Fruit fly (Drosophila melanogaster) whole organism, embryonic: ENCODE results near the gene kra.

Experiments used
- Ada2b ChIP-seq: fragments of 200-800 bp; sonication (Bioruptor generic); IDR thresholded peaks from 2 replicates; pipeline ENCODE4 v1.3.6; 2022; ENCODE audit warnings: missing biosample characterization, missing genetic modification characterization
- CG10267 ChIP-seq: fragments of 200-800 bp; sonication (Bioruptor generic); optimal IDR thresholded peaks from 2 replicates; lab custom pipeline; 2018; ENCODE audit warnings: missing biosample characterization, mild to moderate bottlenecking, missing genetic modification characterization, moderate library complexity
- CG11504 ChIP-seq: fragments of 200-800 bp; sonication (Bioruptor generic); optimal IDR thresholded peaks from 3 replicates; lab custom pipeline; 2019; ENCODE audit warnings: missing biosample characterization, mild to moderate bottlenecking, missing genetic modification characterization, moderate library complexity
- CG12236 ChIP-seq: fragments of 200-800 bp; sonication (Bioruptor generic); optimal IDR thresholded peaks from 2 replicates; lab custom pipeline; 2016; ENCODE audit warnings: missing biosample characterization, missing genetic modification characterization
- CG14860 ChIP-seq: fragments of 200-800 bp; sonication (Bioruptor generic); IDR thresholded peaks from 3 replicates; pipeline ENCODE4 v1.3.6; 2022; ENCODE audit warnings: missing biosample characterization, missing genetic modification characterization; ENCODE audit not compliant: partially characterized antibody
- CG17385 ChIP-seq: fragments of 200-800 bp; sonication (Bioruptor generic); optimal IDR thresholded peaks from 3 replicates; lab custom pipeline; 2018; ENCODE audit warnings: missing biosample characterization, mild to moderate bottlenecking, missing genetic modification characterization
- CG17912 ChIP-seq: fragments of 200-800 bp; sonication (Bioruptor generic); optimal IDR thresholded peaks from 2 replicates; lab custom pipeline; 2018; ENCODE audit warnings: missing biosample characterization, mild to moderate bottlenecking, missing genetic modification characterization
- CG1832 ChIP-seq: fragments of 200-800 bp; sonication (Bioruptor generic); optimal IDR thresholded peaks from 2 replicates; lab custom pipeline; 2017; ENCODE audit warnings: missing biosample characterization, mild to moderate bottlenecking, missing genetic modification characterization, inconsistent platforms
- CG34422 ChIP-seq: fragments of 200-800 bp; sonication (Bioruptor generic); IDR thresholded peaks from 3 replicates; pipeline ENCODE4 v1.3.6; 2022; ENCODE audit warnings: missing biosample characterization, missing genetic modification characterization
- CG4282 ChIP-seq: fragments of 200-800 bp; sonication (Bioruptor generic); optimal IDR thresholded peaks from 2 replicates; lab custom pipeline; 2016; ENCODE audit warnings: missing biosample characterization, missing genetic modification characterization
- CG4854 ChIP-seq: fragments of 200-800 bp; sonication (Bioruptor generic); optimal IDR thresholded peaks from 2 replicates; lab custom pipeline; 2016; ENCODE audit warnings: missing biosample characterization, missing genetic modification characterization, inconsistent platforms
- CG8281 ChIP-seq: fragments of 200-800 bp; sonication (Bioruptor generic); optimal IDR thresholded peaks from 2 replicates; lab custom pipeline; 2018; ENCODE audit warnings: missing biosample characterization, mild to moderate bottlenecking, missing genetic modification characterization, moderate library complexity
- CG9727 ChIP-seq: fragments of 200-800 bp; sonication (Bioruptor generic); optimal IDR thresholded peaks from 3 replicates; lab custom pipeline; 2017; ENCODE audit warnings: missing biosample characterization, mild to moderate bottlenecking, missing genetic modification characterization
- CrebB ChIP-seq: fragments of 200-800 bp; sonication (Bioruptor generic); optimal IDR thresholded peaks from 3 replicates; lab custom pipeline; 2018; ENCODE audit warnings: missing biosample characterization, mild to moderate bottlenecking, missing genetic modification characterization
- Dfd ChIP-seq, 2 experiments: fragments of >200 bp; optimal IDR thresholded peaks; 2 replicates each; lab custom pipeline; 2017; ENCODE audit warnings: missing biosample characterization in 2 of 2, missing genetic modification characterization in 2 of 2
- Eip74EF ChIP-seq, 2 experiments: fragments of 200-800 bp in 1 of 2; fragments of >200 bp in 1 of 2; sonication (Bioruptor generic) in 1 of 2; optimal IDR thresholded peaks; 2 replicates each; lab custom pipeline; 2017 to 2019; ENCODE audit warnings: missing biosample characterization in 2 of 2, missing genetic modification characterization in 2 of 2, mild to moderate bottlenecking in 1 of 2, moderate library complexity in 1 of 2
- HLH4C ChIP-seq: fragments of 200-800 bp; sonication (Bioruptor generic); IDR thresholded peaks from 3 replicates; pipeline ENCODE4 v1.3.6; 2022; ENCODE audit warnings: missing biosample characterization, missing genetic modification characterization; ENCODE audit not compliant: partially characterized antibody
- HLHmδ ChIP-seq: fragments of 200-800 bp; sonication (Bioruptor generic); optimal IDR thresholded peaks from 2 replicates; lab custom pipeline; 2018; ENCODE audit warnings: missing biosample characterization, mild to moderate bottlenecking, missing genetic modification characterization, moderate library complexity
- Hr39 ChIP-seq: fragments of >200 bp; optimal IDR thresholded peaks from 2 replicates; lab custom pipeline; 2017
- Hsf ChIP-seq: fragments of 200-800 bp; sonication (Bioruptor generic); optimal IDR thresholded peaks from 3 replicates; lab custom pipeline; 2016; ENCODE audit warnings: missing biosample characterization, missing genetic modification characterization
- Lhr ChIP-seq: fragments of 200-800 bp; sonication (Bioruptor generic); optimal IDR thresholded peaks from 3 replicates; lab custom pipeline; 2017; ENCODE audit warnings: mild to moderate bottlenecking, missing biosample characterization, missing genetic modification reagents, missing genetic modification characterization
- Med ChIP-seq: fragments of 200-800 bp; sonication (Bioruptor generic); peaks from one replicate; lab custom pipeline; 2016; ENCODE audit warnings: missing biosample characterization, missing genetic modification characterization, mild to moderate bottlenecking, inconsistent platforms, moderate library complexity
- NC2α ChIP-seq: fragments of 200-800 bp; sonication (Bioruptor generic); optimal IDR thresholded peaks from 2 replicates; lab custom pipeline; 2016; ENCODE audit warnings: missing biosample characterization, missing genetic modification characterization
- Neu2 ChIP-seq: fragments of 200-800 bp; sonication (Bioruptor generic); optimal IDR thresholded peaks from 3 replicates; lab custom pipeline; 2016; ENCODE audit warnings: missing biosample characterization, missing genetic modification characterization, borderline replicate concordance
- Optix ChIP-seq: fragments of 200-800 bp; sonication (Bioruptor generic); IDR thresholded peaks from 3 replicates; pipeline ENCODE4 v1.3.6; 2022; ENCODE audit warnings: missing biosample characterization, missing genetic modification characterization
- Rfx ChIP-seq: fragments of 200-800 bp; sonication (Bioruptor generic); IDR thresholded peaks from 2 replicates; pipeline ENCODE4 v1.3.6; 2022; ENCODE audit warnings: missing biosample characterization, missing genetic modification characterization
- Sin3A ChIP-seq: fragments of >200 bp; optimal IDR thresholded peaks from 2 replicates; lab custom pipeline; 2018
- Sox102F ChIP-seq: fragments of 200-800 bp; sonication (Bioruptor generic); optimal IDR thresholded peaks from 2 replicates; lab custom pipeline; 2018; ENCODE audit warnings: missing biosample characterization, mild to moderate bottlenecking, missing genetic modification characterization, moderate library complexity
- Spps ChIP-seq: fragments of 200-800 bp; sonication (Bioruptor generic); optimal IDR thresholded peaks from 2 replicates; lab custom pipeline; 2018; ENCODE audit warnings: missing biosample characterization, mild to moderate bottlenecking, missing genetic modification characterization
- Taf1 ChIP-seq: fragments of 200-800 bp; sonication (Bioruptor generic); IDR thresholded peaks from 2 replicates; pipeline ENCODE4 v1.3.6; 2022; ENCODE audit warnings: missing biosample characterization, missing genetic modification characterization
- Usf ChIP-seq: fragments of 200-800 bp; sonication (Bioruptor generic); optimal IDR thresholded peaks from 2 replicates; lab custom pipeline; 2017; ENCODE audit warnings: missing genotype, missing biosample characterization, missing genetic modification characterization
- ac ChIP-seq: fragments of 200-800 bp; sonication (Bioruptor generic); optimal IDR thresholded peaks from 3 replicates; lab custom pipeline; 2017; ENCODE audit warnings: missing biosample characterization, mild to moderate bottlenecking, missing genetic modification characterization
- ap ChIP-seq: fragments of 200-800 bp; sonication (Bioruptor generic); IDR thresholded peaks from 2 replicates; pipeline ENCODE4 v1.3.6; 2022; ENCODE audit warnings: missing biosample characterization, missing genetic modification characterization
- ara ChIP-seq: fragments of 200-800 bp; sonication (Bioruptor generic); IDR thresholded peaks from 2 replicates; pipeline ENCODE4 v1.3.6; 2022; ENCODE audit warnings: missing biosample characterization, missing genetic modification characterization
- ase ChIP-seq: fragments of 200-800 bp; sonication (Bioruptor generic); IDR thresholded peaks from 3 replicates; pipeline ENCODE4 v1.3.6; 2022; ENCODE audit warnings: missing biosample characterization, missing genetic modification characterization
- az2 ChIP-seq: fragments of 200-800 bp; sonication (Bioruptor generic); optimal IDR thresholded peaks from 3 replicates; lab custom pipeline; 2016; ENCODE audit warnings: missing biosample characterization, missing genetic modification characterization
- bigmax ChIP-seq: fragments of 200-800 bp; sonication (Bioruptor generic); optimal IDR thresholded peaks from 2 replicates; lab custom pipeline; 2018; ENCODE audit warnings: missing biosample characterization, mild to moderate bottlenecking, missing genetic modification characterization
- crp ChIP-seq, 2 experiments: fragments of 200-800 bp; sonication (Bioruptor generic); optimal IDR thresholded peaks; 2 replicates in 1 of 2; 3 replicates in 1 of 2; lab custom pipeline; 2017; ENCODE audit warnings: missing biosample characterization in 2 of 2, missing genetic modification characterization in 2 of 2, mild to moderate bottlenecking in 1 of 2, moderate library complexity in 1 of 2
- dysf ChIP-seq: fragments of 200-800 bp; sonication (Bioruptor generic); IDR thresholded peaks from 3 replicates; pipeline ENCODE4 v1.3.6; 2022; ENCODE audit warnings: missing biosample characterization, missing genetic modification characterization
- fu2 ChIP-seq: fragments of 200-800 bp; sonication (Bioruptor generic); optimal IDR thresholded peaks from 2 replicates; lab custom pipeline; 2016; ENCODE audit warnings: missing biosample characterization, missing genetic modification characterization
- luna ChIP-seq: fragments of 200-800 bp; sonication (Bioruptor generic); optimal IDR thresholded peaks from 2 replicates; lab custom pipeline; 2016; ENCODE audit warnings: missing biosample characterization, missing genetic modification characterization
- org-1 ChIP-seq: fragments of 200-800 bp; sonication (Bioruptor generic); optimal IDR thresholded peaks from 2 replicates; lab custom pipeline; 2017; ENCODE audit warnings: missing biosample characterization, missing genetic modification characterization
- pfk ChIP-seq: fragments of 200-800 bp; sonication (Bioruptor generic); optimal IDR thresholded peaks from 2 replicates; lab custom pipeline; 2018; ENCODE audit warnings: missing biosample characterization, mild to moderate bottlenecking, missing genetic modification characterization, moderate library complexity
- ranshi ChIP-seq: fragments of 200-800 bp; sonication (Bioruptor generic); IDR thresholded peaks from 2 replicates; pipeline ENCODE4 v1.3.6; 2022; ENCODE audit warnings: missing biosample characterization, missing genetic modification characterization
- salm ChIP-seq: fragments of 200-800 bp; sonication (Bioruptor generic); optimal IDR thresholded peaks from 2 replicates; lab custom pipeline; 2018; ENCODE audit warnings: missing biosample characterization, mild to moderate bottlenecking, missing genetic modification characterization
- sens ChIP-seq: fragments of 200-800 bp; sonication (Bioruptor generic); peaks from one replicate; lab custom pipeline; 2016; ENCODE audit warnings: missing biosample characterization, missing genetic modification characterization
- shn ChIP-seq: fragments of 200-800 bp; sonication (Bioruptor generic); optimal IDR thresholded peaks from 3 replicates; lab custom pipeline; 2016; ENCODE audit warnings: missing biosample characterization, missing genetic modification characterization
- so ChIP-seq: fragments of 200-800 bp; sonication (Bioruptor generic); IDR thresholded peaks from 3 replicates; pipeline ENCODE4 v1.3.6; 2022; ENCODE audit warnings: missing biosample characterization, missing genetic modification characterization
- ttk ChIP-seq: fragments of 200-800 bp; sonication (Bioruptor generic); IDR thresholded peaks from 2 replicates; pipeline ENCODE4 v2.1.2; 2022; ENCODE audit warnings: missing biosample characterization, missing genetic modification characterization
- usp ChIP-seq: fragments of >200 bp; optimal IDR thresholded peaks from 2 replicates; lab custom pipeline; 2017; ENCODE audit warnings: missing biosample characterization, missing genetic modification characterization
- vfl ChIP-seq: fragments of 200-800 bp; sonication (Bioruptor generic); optimal IDR thresholded peaks from 2 replicates; lab custom pipeline; 2016; ENCODE audit warnings: missing biosample characterization, missing genetic modification characterization
- zfh1 ChIP-seq: fragments of 200-800 bp; sonication (Bioruptor generic); IDR thresholded peaks from 3 replicates; pipeline ENCODE4 v1.3.6; 2022; ENCODE audit warnings: missing biosample characterization, missing genetic modification characterization

Gene kra

DNA sequence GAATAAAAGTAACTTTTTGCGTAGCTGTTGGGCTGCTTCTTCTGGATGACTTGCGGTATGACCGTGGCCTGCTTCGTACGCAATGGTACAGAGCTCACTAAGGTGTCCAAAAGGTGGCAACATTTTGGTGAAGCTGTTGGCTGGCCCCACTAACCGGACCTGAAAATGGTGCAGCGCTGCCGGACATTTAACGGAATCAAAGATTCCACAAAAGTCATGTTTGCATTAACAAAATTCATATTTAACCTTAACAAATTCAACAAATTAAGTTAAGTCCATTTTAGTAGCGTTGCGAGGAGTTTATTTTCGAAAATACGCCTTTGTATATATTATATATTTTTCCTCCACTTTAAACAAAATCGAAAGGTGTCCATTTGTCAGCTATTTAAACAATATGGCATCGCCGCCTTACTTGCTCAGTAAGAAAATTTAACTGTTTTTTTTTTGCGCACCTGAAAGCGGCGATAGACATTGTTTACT, at the start of gene kra, which contains the start of gene SecS (continued):
- TF ChIP-seq shn (GFP tag; lab: Kevin White, UChicago) (peak; percentile 49), Lhr (GFP tag; lab: Kevin White, UChicago) (peak; percentile 85), dysf (GFP tag; lab: Robert Waterston, UW) (no peak), ranshi (GFP tag; lab: Robert Waterston, UW) (no peak), Usf (GFP tag; lab: Kevin White, UChicago) (no peak), zfh1 (no peak), Sox102F (GFP tag; lab: Kevin White, UChicago) (no peak), Taf1 (GFP tag; lab: Robert Waterston, UW) (no peak), CG12236 (GFP tag; lab: Kevin White, UChicago) (no peak), CrebB (tag; lab: Kevin White, UChicago) (peak; percentile 56), Ada2b (no peak), az2 (GFP tag; lab: Kevin White, UChicago) (peak; percentile 66), bigmax (peak; percentile 53), crp (GFP tag; optimal IDR thresholded peaks at IDR 0.05; lab: Kevin White, UChicago) (peak in 1 of 2 experiments; percentile 17), org-1 (no peak), CG14860 (GFP tag; lab: Robert Waterston, UW) (no peak), Dfd (GFP tag; optimal IDR thresholded peaks at IDR 0.05; lab: Kevin White, UChicago) (no peak), HLHmδ (GFP tag; lab: Kevin White, UChicago) (peak; percentile 80), CG17385 (peak; percentile 48), ara (GFP tag; lab: Robert Waterston, UW) (no peak), CG4282 (no peak), Sin3A (lab: Kevin White, UChicago) (peak; percentile 84), vfl (GFP tag; lab: Kevin White, UChicago) (peak; percentile 8)

DNA sequence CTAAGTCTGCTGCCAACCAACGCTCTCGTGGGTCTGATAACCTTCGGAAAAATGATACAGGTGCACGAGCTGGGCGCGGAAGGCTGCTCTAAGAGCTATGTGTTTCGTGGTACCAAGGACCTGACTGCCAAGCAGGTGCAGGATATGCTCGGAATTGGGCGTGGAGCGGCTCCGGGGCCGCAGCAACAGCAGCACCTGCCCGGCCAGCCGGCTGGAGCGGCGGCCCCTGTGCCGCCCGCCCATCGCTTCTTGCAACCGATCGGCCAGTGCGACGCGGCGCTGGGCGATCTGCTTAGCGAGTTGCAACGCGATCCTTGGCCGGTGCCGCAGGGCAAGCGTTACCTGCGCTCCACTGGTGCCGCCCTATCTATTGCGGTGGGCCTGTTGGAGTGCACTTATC, 49.0 kb upstream of the kra start:
- TF ChIP-seq CG9727 (GFP tag; lab: Kevin White, UChicago) = no peak
- no peak for TF ChIP-seq CG34422 (GFP tag; lab: Robert Waterston, UW)
- TF ChIP-seq ase (GFP tag; lab: Robert Waterston, UW) = no peak
- TF ChIP-seq CG10267 (tag; lab: Kevin White, UChicago) = no peak
- no peak for TF ChIP-seq CG17912 (GFP tag; lab: Kevin White, UChicago)
- no peak for TF ChIP-seq salm (tag; lab: Kevin White, UChicago)
- peak; percentile 30 for TF ChIP-seq sens (GFP tag; lab: Kevin White, UChicago)
- peak; percentile 8 for TF ChIP-seq CG1832 (GFP tag; lab: Kevin White, UChicago)
- TF ChIP-seq so (GFP tag; lab: Robert Waterston, UW) = no peak
- 0 out of 2 replicates have a peak, but pooled peaks have one; percentile 17 for TF ChIP-seq ttk (GFP tag; lab: Robert Waterston, UW)
- TF ChIP-seq Med (GFP tag; lab: Kevin White, UChicago) = peak; percentile 55
- TF ChIP-seq Hr39 (lab: Kevin White, UChicago) = no peak
- TF ChIP-seq HLH4C (GFP tag; lab: Robert Waterston, UW) = no peak
- no peak for TF ChIP-seq NC2α (GFP tag; lab: Kevin White, UChicago)
- TF ChIP-seq CG4854 (GFP tag; lab: Kevin White, UChicago) = no peak
- TF ChIP-seq Hsf (GFP tag; lab: Kevin White, UChicago) = no peak
- TF ChIP-seq Neu2 (GFP tag; lab: Kevin White, UChicago) = no peak
- no peak for TF ChIP-seq CG8281 (tag; lab: Kevin White, UChicago)
- TF ChIP-seq Rfx (GFP tag; lab: Robert Waterston, UW) = 0 out of 2 replicates have a peak, but pooled peaks have one; percentile 7
- no peak for TF ChIP-seq pfk (GFP tag; lab: Kevin White, UChicago)
- no peak for TF ChIP-seq Eip74EF (GFP tag; optimal IDR thresholded peaks at IDR 0.05; lab: Kevin White, UChicago)
- TF ChIP-seq CG11504 = no peak
- TF ChIP-seq usp (GFP tag; lab: Kevin White, UChicago) = no peak
- no peak for TF ChIP-seq Optix (GFP tag; lab: Robert Waterston, UW)
- no peak for TF ChIP-seq Spps (tag; lab: Kevin White, UChicago)
- no peak for TF ChIP-seq luna (GFP tag; lab: Kevin White, UChicago)
- no peak for TF ChIP-seq ac (GFP tag; lab: Kevin White, UChicago)
- no peak for TF ChIP-seq ap (GFP tag; lab: Robert Waterston, UW)
- no peak for TF ChIP-seq fu2 (GFP tag; lab: Kevin White, UChicago)
- TF ChIP-seq, all 482 proteins: peak for 5
